Fruit fly (Drosophila melanogaster): ENCODE data around the gene U4-U6-60K.

Gene U4-U6-60K

dm6 chr3L:17529511-17530194 is 15.9 kb upstream of the U4-U6-60K start, which contains the start of the genes Edc3 and Nedd4 (continued):
- TF ChIP-seq gfzf (GFP tag; optimal IDR thresholded peaks at IDR 0.05) (peak; percentile 82), Sry-δ (GFP tag; optimal IDR thresholded peaks at IDR 0.05) (no peak), Dad (GFP tag; optimal IDR thresholded peaks at IDR 0.05) (no peak), CG6254 (GFP tag; optimal IDR thresholded peaks at IDR 0.05) (no peak), Dp (GFP tag; optimal IDR thresholded peaks at IDR 0.05) (peak; percentile 19), zfh1 (GFP tag; IDR thresholded peaks at IDR 0.05) (0 out of 3 replicates have a peak, but pooled peaks have one; percentile 5), CG3163 (GFP tag; optimal IDR thresholded peaks at IDR 0.05) (no peak), cato (GFP tag; optimal IDR thresholded peaks at IDR 0.05; ENCODE audit: borderline replicate concordance) (no peak), CG11504 (tag; optimal IDR thresholded peaks at IDR 0.05) (no peak), CG16863 (GFP tag; optimal IDR thresholded peaks at IDR 0.05) (no peak), jigr1 (GFP tag; IDR thresholded peaks at IDR 0.05) (no peak), CG17359 (tag; optimal IDR thresholded peaks at IDR 0.05) (no peak), CG4424 (GFP tag; optimal IDR thresholded peaks at IDR 0.05) (no peak), pho (GFP tag; optimal IDR thresholded peaks at IDR 0.05) (no peak), H15 (GFP tag; IDR thresholded peaks at IDR 0.05) (no peak), CG34422 (GFP tag; IDR thresholded peaks at IDR 0.05) (no peak; the same call in 2 of the 3 replicates), CG6765 (GFP tag; optimal IDR thresholded peaks at IDR 0.05) (peak; percentile 50), tin (GFP tag; optimal IDR thresholded peaks at IDR 0.05) (no peak), CG18476 (GFP tag; optimal IDR thresholded peaks at IDR 0.05) (no peak), CG4404 (GFP tag; IDR thresholded peaks at IDR 0.05) (no peak), dmrt11E (tag; optimal IDR thresholded peaks at IDR 0.05) (peak; percentile 22), fru (optimal IDR thresholded peaks at IDR 0.05) (no peak), gsb (GFP tag; IDR thresholded peaks at IDR 0.05) (no peak), CG12219 (GFP tag; optimal IDR thresholded peaks at IDR 0.05) (no peak), Hmx (GFP tag; optimal IDR thresholded peaks at IDR 0.05) (no peak), danr (GFP tag; IDR thresholded peaks at IDR 0.05) (no peak), BEAF-32 (GFP tag; optimal IDR thresholded peaks at IDR 0.05) (peak; percentile 48), crp (GFP tag; optimal IDR thresholded peaks at IDR 0.05) (peak in 1 of 2 experiments; percentile 13), zfh2 (GFP tag; optimal IDR thresholded peaks at IDR 0.05) (no peak), Lhr (GFP tag; optimal IDR thresholded peaks at IDR 0.05) (peak; percentile 40), Ets97D (GFP tag; optimal IDR thresholded peaks at IDR 0.05) (no peak), CG10274 (GFP tag; optimal IDR thresholded peaks at IDR 0.05) (no peak), Sox100B (GFP tag; optimal IDR thresholded peaks at IDR 0.05) (peak; percentile 30), HmgD (GFP tag; optimal IDR thresholded peaks at IDR 0.05) (no peak), HLH4C (GFP tag; IDR thresholded peaks at IDR 0.05; ENCODE audit: partially characterized antibody) (no peak), ac (GFP tag; optimal IDR thresholded peaks at IDR 0.05) (no peak), Meics (GFP tag; optimal IDR thresholded peaks at IDR 0.05) (peak; percentile 20), stwl (tag; optimal IDR thresholded peaks at IDR 0.05) (peak; percentile 60), CG8089 (GFP tag; optimal IDR thresholded peaks at IDR 0.05) (no peak), CG3281 (GFP tag; optimal IDR thresholded peaks at IDR 0.05) (peak; percentile 39), NC2β (GFP tag; optimal IDR thresholded peaks at IDR 0.05) (no peak), CG17829 (tag; optimal IDR thresholded peaks at IDR 0.05) (peak; percentile 47), CG6854 (GFP tag; optimal IDR thresholded peaks at IDR 0.05) (no peak), caup (GFP tag; optimal IDR thresholded peaks at IDR 0.05; ENCODE audit: severe bottlenecking) (no peak), ase (GFP tag; IDR thresholded peaks at IDR 0.05) (no peak), CG31388 (GFP tag; optimal IDR thresholded peaks at IDR 0.05) (no peak), Vsx1 (GFP tag; optimal IDR thresholded peaks at IDR 0.05) (peak; percentile 25), CG31441 (GFP tag; IDR thresholded peaks at IDR 0.05) (peak; percentile 54; the same call in 1 of the 2 replicates), Blimp-1 (GFP tag; optimal IDR thresholded peaks at IDR 0.05) (no peak), eyg (GFP tag; optimal IDR thresholded peaks at IDR 0.05) (no peak)
